Worm (Caenorhabditis elegans) whole organism, L3 larva: ENCODE data around the gene tin-10.

Experiments used
- ceh-82 ChIP-seq: fragments of 150-350 bp; optimal IDR thresholded peaks from 2 replicates; lab custom pipeline; 2014; ENCODE audit warnings: missing biosample characterization, missing genetic modification characterization
- ceh-9 ChIP-seq: sonication (generic microtip); optimal IDR thresholded peaks from 2 replicates; lab custom pipeline; 2018; ENCODE audit warnings: missing biosample characterization, missing genetic modification characterization
- daf-12 ChIP-seq: fragments of 150-350 bp; optimal IDR thresholded peaks from 2 replicates; lab custom pipeline; 2014; ENCODE audit warnings: missing biosample characterization, missing genetic modification reagents, missing genetic modification characterization
- fkh-10 ChIP-seq: sonication (generic microtip); optimal IDR thresholded peaks from 2 replicates; lab custom pipeline; 2017; ENCODE audit warnings: missing biosample characterization, missing genetic modification reagents, missing genetic modification characterization
- nhr-11 ChIP-seq: fragments of 150-350 bp; optimal IDR thresholded peaks from 2 replicates; lab custom pipeline; 2014; ENCODE audit warnings: missing biosample characterization, missing genetic modification characterization
- nhr-12 ChIP-seq: fragments of 150-350 bp; optimal IDR thresholded peaks from 2 replicates; lab custom pipeline; 2014; ENCODE audit warnings: missing biosample characterization, missing genetic modification characterization
- zag-1 ChIP-seq: fragments of 150-350 bp; optimal IDR thresholded peaks from 2 replicates; lab custom pipeline; 2014; ENCODE audit warnings: missing biosample characterization, missing genetic modification characterization

DNA sequence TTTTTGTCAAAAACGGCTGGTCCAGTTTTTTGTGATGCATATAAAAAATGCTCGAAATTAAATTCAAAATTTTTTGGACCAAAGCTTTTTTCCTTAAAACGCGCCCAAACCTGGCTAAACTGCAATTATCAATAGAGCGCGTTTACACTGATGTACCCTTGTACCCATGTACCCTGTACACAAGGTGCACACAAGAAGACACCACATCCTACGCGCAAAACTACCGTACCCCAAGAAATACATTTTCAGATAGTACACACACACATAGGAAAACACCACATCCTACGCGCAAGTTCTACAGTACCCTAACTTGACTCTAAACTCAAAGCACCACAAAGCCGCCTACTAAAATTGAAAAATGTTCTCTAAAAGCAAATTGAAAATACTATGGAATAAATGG is 31.3 kb downstream of the tin-10 start:
- TF ChIP-seq ceh-82 (tag; lab: Kevin White, UChicago) (no peak), nhr-11 (tag; lab: Kevin White, UChicago) (no peak), ceh-9 (no peak), zag-1 (no peak), fkh-10 (GFP tag; lab: Kevin White, UChicago) (no peak), nhr-12 (tag; lab: Kevin White, UChicago) (no peak), daf-12 (no peak)
